Worm (Caenorhabditis elegans) whole organism, mixed stage, embryonic: ENCODE data around the gene lys-6.

Experiments
- M03D4.4 ChIP-seq: sonication (generic microtip); optimal IDR thresholded peaks from 2 replicates; lab custom pipeline; 2017; ENCODE audit warnings: mild to moderate bottlenecking, missing genetic modification characterization, missing compliant biosample characterization
- bed-3 ChIP-seq: fragments of 200-800 bp; sonication (Bioruptor generic); optimal IDR thresholded peaks from 3 replicates; lab custom pipeline; 2018; ENCODE audit warnings: mild to moderate bottlenecking, missing genetic modification characterization, moderate library complexity, missing compliant biosample characterization
- ceh-39 ChIP-seq: fragments of 150-350 bp; optimal IDR thresholded peaks from 2 replicates; lab custom pipeline; 2014; ENCODE audit warnings: missing biosample characterization, missing genetic modification characterization
- ceh-43 ChIP-seq: fragments of 200-800 bp; sonication (Bioruptor generic); optimal IDR thresholded peaks from 2 replicates; lab custom pipeline; 2018; ENCODE audit warnings: mild to moderate bottlenecking, missing genetic modification characterization, moderate library complexity, missing compliant biosample characterization
- ceh-83 ChIP-seq: fragments of 200-800 bp; sonication (Bioruptor generic); optimal IDR thresholded peaks from 2 replicates; lab custom pipeline; 2018; ENCODE audit warnings: mild to moderate bottlenecking, missing genetic modification characterization, missing compliant biosample characterization
- ces-1 ChIP-seq: fragments of 150-350 bp; optimal IDR thresholded peaks from 2 replicates; lab custom pipeline; 2014; ENCODE audit warnings: missing biosample characterization, missing genetic modification reagents, missing genetic modification characterization
- cnd-1 ChIP-seq: fragments of 200-800 bp; sonication (Bioruptor generic); optimal IDR thresholded peaks from 2 replicates; lab custom pipeline; 2018; ENCODE audit warnings: mild to moderate bottlenecking, missing genetic modification characterization, missing compliant biosample characterization
- drap-1 ChIP-seq: fragments of 200-800 bp; sonication (Bioruptor generic); optimal IDR thresholded peaks from 3 replicates; lab custom pipeline; 2018; ENCODE audit warnings: mild to moderate bottlenecking, missing genetic modification characterization, missing compliant biosample characterization
- elt-1 ChIP-seq: sonication (generic microtip); optimal IDR thresholded peaks from 2 replicates; lab custom pipeline; 2017; ENCODE audit warnings: missing genetic modification characterization, mild to moderate bottlenecking, missing compliant biosample characterization, antibody characterized with exemption, moderate library complexity, borderline replicate concordance; ENCODE audit not compliant: insufficient read depth
- elt-3 ChIP-seq: fragments of 150-350 bp; optimal IDR thresholded peaks from 2 replicates; lab custom pipeline; 2014; ENCODE audit warnings: missing biosample characterization, missing genetic modification characterization
- flh-1 ChIP-seq: fragments of 200-800 bp; sonication (Bioruptor generic); optimal IDR thresholded peaks from 2 replicates; lab custom pipeline; 2018; ENCODE audit warnings: mild to moderate bottlenecking, missing genetic modification characterization, moderate library complexity, missing compliant biosample characterization
- ham-2 ChIP-seq: fragments of 200-800 bp; sonication (Bioruptor generic); optimal IDR thresholded peaks from 2 replicates; lab custom pipeline; 2018; ENCODE audit warnings: mild to moderate bottlenecking, missing genetic modification characterization, missing compliant biosample characterization
- hlh-1 ChIP-seq: fragments of 150-350 bp; optimal IDR thresholded peaks from 2 replicates; lab custom pipeline; 2014; ENCODE audit warnings: missing biosample characterization, missing genetic modification reagents, missing genetic modification characterization
- lin-13 ChIP-seq: fragments of 150-350 bp; optimal IDR thresholded peaks from 2 replicates; lab custom pipeline; 2014; ENCODE audit warnings: missing biosample characterization, missing genetic modification characterization
- lsy-2 ChIP-seq: fragments of 150-350 bp; optimal IDR thresholded peaks from 2 replicates; lab custom pipeline; 2014; ENCODE audit warnings: missing biosample characterization, missing genetic modification characterization
- mab-5 ChIP-seq: fragments of 150-350 bp; optimal IDR thresholded peaks from 2 replicates; lab custom pipeline; 2014; ENCODE audit warnings: missing biosample characterization, missing genetic modification characterization
- mep-1 ChIP-seq: fragments of 150-350 bp; optimal IDR thresholded peaks from 2 replicates; lab custom pipeline; 2017; ENCODE audit warnings: missing biosample characterization, missing genetic modification reagents, missing genetic modification characterization, inconsistent platforms
- mls-2 ChIP-seq: sonication (generic microtip); optimal IDR thresholded peaks from 2 replicates; lab custom pipeline; 2016; ENCODE audit warnings: mild to moderate bottlenecking, missing genetic modification characterization, moderate library complexity, missing compliant biosample characterization
- nhr-12 ChIP-seq: fragments of 150-350 bp; optimal IDR thresholded peaks from 2 replicates; lab custom pipeline; 2014; ENCODE audit warnings: missing biosample characterization, missing genetic modification characterization
- nhr-2 ChIP-seq: fragments of 150-350 bp; optimal IDR thresholded peaks from 2 replicates; lab custom pipeline; 2014; ENCODE audit warnings: missing biosample characterization, missing genetic modification characterization
- nhr-28 ChIP-seq: fragments of 150-350 bp; optimal IDR thresholded peaks from 2 replicates; lab custom pipeline; 2014; ENCODE audit warnings: missing biosample characterization, missing genetic modification characterization
- pha-4 ChIP-seq: fragments of 150-350 bp; optimal IDR thresholded peaks from 2 replicates; lab custom pipeline; 2018; ENCODE audit warnings: missing biosample characterization, missing genetic modification reagents, missing genetic modification characterization
- sem-2 ChIP-seq: fragments of 200-800 bp; sonication (Bioruptor generic); optimal IDR thresholded peaks from 2 replicates; lab custom pipeline; 2018; ENCODE audit warnings: mild to moderate bottlenecking, missing genetic modification characterization, missing compliant biosample characterization
- snpc-4 ChIP-seq: fragments of 150-350 bp; optimal IDR thresholded peaks from 2 replicates; lab custom pipeline; 2014; ENCODE audit warnings: missing biosample characterization, missing genetic modification characterization
- sptf-1 ChIP-seq: sonication (generic microtip); optimal IDR thresholded peaks from 2 replicates; lab custom pipeline; 2017; ENCODE audit warnings: mild to moderate bottlenecking, missing genetic modification characterization, moderate library complexity, missing compliant biosample characterization
- tbx-8 ChIP-seq: fragments of 200-800 bp; sonication (Bioruptor generic); optimal IDR thresholded peaks from 2 replicates; lab custom pipeline; 2018; ENCODE audit warnings: mild to moderate bottlenecking, missing genetic modification characterization, moderate library complexity, missing compliant biosample characterization
- unc-39 ChIP-seq: fragments of 150-350 bp; optimal IDR thresholded peaks from 2 replicates; lab custom pipeline; 2014; ENCODE audit warnings: missing biosample characterization, missing genetic modification characterization
- zip-8 ChIP-seq: fragments of 150-350 bp; optimal IDR thresholded peaks from 2 replicates; lab custom pipeline; 2014; ENCODE audit warnings: missing biosample characterization, missing genetic modification characterization
- ztf-11 ChIP-seq: fragments of 150-350 bp; optimal IDR thresholded peaks from 2 replicates; lab custom pipeline; 2014; ENCODE audit warnings: missing biosample characterization, missing genetic modification characterization

Gene lys-6

DNA sequence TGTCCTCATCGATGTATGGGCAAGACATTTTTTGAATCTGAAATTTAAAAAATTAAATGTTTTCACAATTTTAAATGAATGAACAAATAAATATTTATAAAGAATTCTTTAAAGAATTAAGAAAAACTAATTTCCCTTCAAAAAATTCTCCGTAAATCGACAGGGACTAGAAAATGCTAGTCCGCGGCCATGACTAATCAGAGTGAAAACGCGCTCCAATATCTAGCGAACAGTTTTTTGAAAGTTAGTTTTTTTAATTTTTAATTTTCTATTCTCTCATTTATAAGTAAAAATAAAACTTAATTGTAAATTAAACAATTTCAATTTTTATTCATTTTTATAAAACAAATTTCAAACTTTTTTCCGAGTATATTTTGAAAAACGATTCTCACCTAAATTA, 34.9 kb downstream of the lys-6 start:
- TF ChIP-seq pha-4 (tag; lab: Kevin White, UChicago) = no peak
- peak; percentile 8 for TF ChIP-seq mep-1 (tag; lab: Kevin White, UChicago)
- no peak for TF ChIP-seq mab-5 (tag; lab: Kevin White, UChicago)
- TF ChIP-seq lsy-2 (tag; lab: Kevin White, UChicago) = peak; percentile 6
- TF ChIP-seq sptf-1 (tag; lab: Kevin White, UChicago) = peak; percentile 24
- peak; percentile 10 for TF ChIP-seq ces-1 (GFP tag; lab: Kevin White, UChicago)
- TF ChIP-seq, all 35 proteins: peak for 4

DNA sequence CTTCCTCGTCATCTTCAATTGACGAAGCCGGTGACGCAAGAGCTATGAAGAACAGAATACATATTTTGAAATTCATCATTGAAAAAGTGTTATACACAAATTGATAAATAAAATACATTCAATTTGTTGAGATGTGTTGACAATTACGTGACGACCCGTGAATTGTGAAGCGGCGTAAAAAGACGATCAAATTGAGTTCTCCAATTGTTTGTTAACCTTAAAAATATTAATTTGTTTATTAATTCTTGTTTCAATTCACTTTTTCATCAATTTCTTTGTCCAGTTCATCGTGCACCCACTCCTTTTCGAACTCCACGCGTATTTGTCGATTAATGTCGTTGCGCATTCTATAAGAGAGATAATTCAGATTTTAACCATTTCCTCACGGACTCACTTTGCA, 35.6 kb downstream of the lys-6 start, which contains the start of gene spe-36:
Gene spe-36 (minus strand): TSS at position 101 of the 400 bp plus-strand sequence.
- TF ChIP-seq bed-3 (no peak), elt-1 (tag; lab: Kevin White, UChicago) (no peak), nhr-2 (tag; lab: Kevin White, UChicago) (no peak), flh-1 (no peak), snpc-4 (tag; lab: Kevin White, UChicago) (no peak), cnd-1 (tag; lab: Kevin White, UChicago) (no peak), M03D4.4 (tag; lab: Kevin White, UChicago) (no peak), sptf-1 (tag; lab: Kevin White, UChicago) (no peak), mab-5 (tag; lab: Kevin White, UChicago) (no peak), tbx-8 (GFP tag; lab: Kevin White, UChicago) (no peak), pha-4 (tag; lab: Kevin White, UChicago) (no peak), ceh-83 (GFP tag; lab: Kevin White, UChicago) (no peak), ztf-11 (tag; lab: Kevin White, UChicago) (no peak), drap-1 (GFP tag; lab: Kevin White, UChicago) (no peak), mls-2 (no peak), nhr-28 (no peak), zip-8 (no peak)
- TF ChIP-seq, all 35 proteins: peak for 0

DNA sequence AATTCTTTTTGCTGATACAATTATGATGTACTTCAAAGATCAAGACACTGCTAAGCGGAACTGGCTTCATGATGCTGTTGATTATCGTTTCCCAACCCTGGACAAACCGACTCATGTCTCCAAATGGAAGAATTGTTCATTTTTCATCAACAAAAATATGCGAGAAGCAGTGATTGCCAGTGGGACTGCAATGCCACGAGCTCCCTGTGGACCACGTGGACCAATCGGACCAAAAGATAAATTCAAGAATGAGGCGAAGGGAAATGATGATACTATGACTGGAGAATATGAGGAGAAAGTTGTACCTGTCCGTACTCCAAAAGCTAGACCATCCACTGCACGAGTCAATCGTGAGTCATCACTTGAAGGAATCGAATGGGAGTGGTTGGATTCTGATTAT, 41.3 kb downstream of the lys-6 start:
- TF ChIP-seq elt-1 (tag; lab: Kevin White, UChicago) (no peak), mep-1 (tag; lab: Kevin White, UChicago) (no peak)

DNA sequence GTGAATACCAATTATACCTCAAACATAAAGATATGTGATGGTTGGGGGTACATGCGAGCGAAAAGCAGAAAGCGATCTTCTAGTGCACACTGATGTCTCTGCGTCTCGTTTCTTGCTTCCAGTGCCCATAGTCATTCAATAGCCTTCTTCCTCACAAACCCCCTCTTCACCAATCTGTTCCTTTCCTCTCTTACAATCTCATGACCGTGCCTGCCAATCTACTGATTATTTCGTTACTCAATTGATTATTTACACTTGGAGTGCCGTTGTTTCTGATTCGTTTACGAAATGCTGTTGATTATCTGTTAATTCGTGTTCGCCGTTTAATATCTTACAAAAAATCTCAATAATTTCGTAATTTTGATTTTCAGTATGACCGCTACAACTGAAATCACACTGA, 42.9 kb downstream of the lys-6 start:
- TF ChIP-seq ham-2 (peak; percentile 66), ces-1 (GFP tag; lab: Kevin White, UChicago) (no peak)

DNA sequence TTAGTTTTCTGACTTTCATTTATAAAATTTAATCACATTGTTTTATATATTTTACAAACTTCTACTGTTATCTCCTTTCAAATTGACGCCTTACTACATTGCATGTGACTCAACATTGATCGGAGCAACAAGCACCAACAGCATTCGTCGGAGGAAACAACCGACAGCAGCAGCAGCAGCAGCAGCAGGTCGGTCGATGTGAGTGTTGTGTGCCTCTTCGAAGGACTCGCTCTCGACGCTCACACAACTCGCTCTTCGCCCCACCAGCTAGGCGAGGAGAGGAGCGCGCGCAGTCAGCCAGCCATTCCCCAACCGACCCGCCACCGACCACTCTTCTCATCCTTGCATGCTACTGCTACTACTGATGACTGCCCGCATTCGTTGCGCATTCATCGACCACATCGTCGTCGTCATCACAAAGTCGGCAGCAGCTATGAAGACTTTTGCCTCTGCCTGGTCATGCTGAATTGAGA, 43.8 kb downstream of the lys-6 start, which contains the start of gene F12F6.1:
Gene F12F6.1 (plus strand): TSS at position 51 of the 473 bp plus-strand sequence.
- TF ChIP-seq lin-13 (tag; lab: Kevin White, UChicago) = peak; percentile 17
- peak; percentile 19 for TF ChIP-seq mep-1 (tag; lab: Kevin White, UChicago)
- no peak for TF ChIP-seq bed-3
- TF ChIP-seq flh-1 = no peak
- peak; percentile 3 for TF ChIP-seq mls-2
- TF ChIP-seq nhr-28 = no peak
- no peak for TF ChIP-seq zip-8
- no peak for TF ChIP-seq lsy-2 (tag; lab: Kevin White, UChicago)
- peak; percentile 68 for TF ChIP-seq M03D4.4 (tag; lab: Kevin White, UChicago)
- TF ChIP-seq sptf-1 (tag; lab: Kevin White, UChicago) = peak; percentile 64
- peak; percentile 38 for TF ChIP-seq hlh-1 (tag; lab: Kevin White, UChicago)
- peak; percentile 47 for TF ChIP-seq ztf-11 (tag; lab: Kevin White, UChicago)
- TF ChIP-seq ceh-83 (GFP tag; lab: Kevin White, UChicago) = peak; percentile 38
- peak; percentile 83 for TF ChIP-seq cnd-1 (tag; lab: Kevin White, UChicago)
- TF ChIP-seq nhr-12 = no peak
- no peak for TF ChIP-seq unc-39 (tag; lab: Kevin White, UChicago)
- no peak for TF ChIP-seq ceh-43
- TF ChIP-seq ham-2 = peak; percentile 72

DNA sequence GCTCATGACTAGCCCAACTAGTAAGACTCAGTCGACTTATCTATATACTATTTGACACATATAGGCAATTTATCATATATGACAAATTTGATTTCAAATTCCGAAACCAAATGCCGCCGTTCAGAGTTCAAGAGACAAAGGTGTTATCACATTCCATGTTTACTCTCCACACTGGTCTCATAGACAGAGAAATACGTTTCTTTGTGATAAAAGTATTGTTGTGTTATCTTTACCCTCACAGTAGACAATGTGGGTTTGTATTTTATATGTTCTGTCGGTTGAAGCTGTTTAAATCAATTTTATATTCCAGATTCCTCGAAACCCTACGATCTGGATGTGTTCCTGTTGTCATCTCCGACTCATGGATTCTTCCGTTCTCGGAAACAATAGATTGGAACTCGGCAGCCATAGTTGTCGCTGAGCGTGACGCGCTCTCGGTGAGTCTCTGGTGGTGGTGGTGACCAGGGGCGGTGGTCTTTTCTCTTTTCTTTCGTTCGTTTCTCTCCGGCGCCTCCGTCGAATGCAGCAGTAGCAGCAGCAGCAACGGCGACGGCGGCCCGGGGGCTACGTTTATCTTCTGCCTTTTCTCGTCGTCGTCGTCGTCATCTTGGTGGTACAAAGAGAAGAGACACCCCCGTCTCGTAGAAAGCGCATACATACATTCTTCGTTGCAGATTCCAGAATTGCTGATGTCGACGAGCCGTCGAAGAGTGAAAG, 45.1 kb downstream of the lys-6 start:
- TF ChIP-seq hlh-1 (tag; lab: Kevin White, UChicago) = no peak
- TF ChIP-seq ces-1 (GFP tag; lab: Kevin White, UChicago) = no peak
- TF ChIP-seq ham-2 = no peak
- no peak for TF ChIP-seq flh-1
- no peak for TF ChIP-seq sem-2 (GFP tag; lab: Kevin White, UChicago)
- no peak for TF ChIP-seq nhr-12
- no peak for TF ChIP-seq drap-1 (GFP tag; lab: Kevin White, UChicago)
- no peak for TF ChIP-seq mab-5 (tag; lab: Kevin White, UChicago)
- TF ChIP-seq sptf-1 (tag; lab: Kevin White, UChicago) = no peak
- TF ChIP-seq cnd-1 (tag; lab: Kevin White, UChicago) = no peak
- TF ChIP-seq ceh-39 (tag; lab: Kevin White, UChicago) = no peak
- TF ChIP-seq zip-8 = no peak
- TF ChIP-seq ceh-83 (GFP tag; lab: Kevin White, UChicago) = no peak
- no peak for TF ChIP-seq ceh-43
- no peak for TF ChIP-seq pha-4 (tag; lab: Kevin White, UChicago)
- no peak for TF ChIP-seq ztf-11 (tag; lab: Kevin White, UChicago)
- TF ChIP-seq elt-3 (tag; lab: Kevin White, UChicago) = no peak
